Fruit fly (Drosophila melanogaster): ENCODE measurements around the gene orb2.

The orb2 gene

dm6 chr3L:8985848-8986320, 31.6 kb upstream of the orb2 start, which contains the start of gene Galk (continued):
- TF ChIP-seq H15 (GFP tag; IDR thresholded peaks at IDR 0.05), result no peak
- TF ChIP-seq cato (GFP tag; optimal IDR thresholded peaks at IDR 0.05; ENCODE audit: borderline replicate concordance), result no peak
- no peak; the same call in 1 of the 2 replicates for TF ChIP-seq ara (GFP tag; IDR thresholded peaks at IDR 0.05)
- TF ChIP-seq CG1024 (GFP tag; IDR thresholded peaks at IDR 0.05), result peak; percentile 49
- TF ChIP-seq Atf-2 (GFP tag; optimal IDR thresholded peaks at IDR 0.05), result no peak
- no peak for TF ChIP-seq CG7271 (tag; optimal IDR thresholded peaks at IDR 0.05)
- TF ChIP-seq Gsc (GFP tag; IDR thresholded peaks at IDR 0.05), result no peak
- TF ChIP-seq ttk (GFP tag; IDR thresholded peaks at IDR 0.05), result peak; percentile 36; the same call in 1 of the 2 replicates
- TF ChIP-seq CG15073 (GFP tag; optimal IDR thresholded peaks at IDR 0.05), result no peak
- peak; percentile 34; the same call in 1 of the 3 replicates for TF ChIP-seq CG2199 (GFP tag; IDR thresholded peaks at IDR 0.05)
- peak; percentile 36 for TF ChIP-seq CG11504 (tag; optimal IDR thresholded peaks at IDR 0.05)
- TF ChIP-seq CG4707 (GFP tag; optimal IDR thresholded peaks at IDR 0.05), result peak; percentile 53
- TF ChIP-seq sima (GFP tag; optimal IDR thresholded peaks at IDR 0.05), result no peak
- TF ChIP-seq HmgD (GFP tag; optimal IDR thresholded peaks at IDR 0.05), result no peak
- TF ChIP-seq Dad (GFP tag; optimal IDR thresholded peaks at IDR 0.05), result no peak
- peak; percentile 53; the same call in 1 of the 3 replicates for TF ChIP-seq Aef1 (GFP tag; IDR thresholded peaks at IDR 0.05)
- TF ChIP-seq YL-1 (GFP tag; optimal IDR thresholded peaks at IDR 0.05), result no peak
- no peak for TF ChIP-seq CG3995 (GFP tag; optimal IDR thresholded peaks at IDR 0.05)
- no peak for TF ChIP-seq yki (optimal IDR thresholded peaks at IDR 0.05)
- TF ChIP-seq lab (GFP tag; optimal IDR thresholded peaks at IDR 0.05), result peak; percentile 85
- peak; percentile 77 for TF ChIP-seq Meics (GFP tag; optimal IDR thresholded peaks at IDR 0.05)
- TF ChIP-seq row (GFP tag; IDR thresholded peaks at IDR 0.05), result peak; percentile 92
- no peak for TF ChIP-seq HLH4C (GFP tag; IDR thresholded peaks at IDR 0.05; ENCODE audit: partially characterized antibody)
- peak; percentile 14; the same call in 1 of the 2 replicates for TF ChIP-seq Rx (GFP tag; IDR thresholded peaks at IDR 0.05)
- peak; percentile 8 for TF ChIP-seq CG18476 (GFP tag; optimal IDR thresholded peaks at IDR 0.05)
- TF ChIP-seq CG1602 (GFP tag; optimal IDR thresholded peaks at IDR 0.05), result peak; percentile 4
- peak; percentile 62 for TF ChIP-seq CG9609 (GFP tag; optimal IDR thresholded peaks at IDR 0.05)
- TF ChIP-seq sisA (GFP tag; IDR thresholded peaks at IDR 0.05), result peak; percentile 32; the same call in 1 of the 2 replicates
- TF ChIP-seq ap (GFP tag; IDR thresholded peaks at IDR 0.05), result 0 out of 2 replicates have a peak, but pooled peaks have one; percentile 24
- TF ChIP-seq CG4617 (GFP tag; optimal IDR thresholded peaks at IDR 0.05; ENCODE audit: borderline replicate concordance), result no peak
- peak; percentile 44 for TF ChIP-seq gcm (GFP tag; optimal IDR thresholded peaks at IDR 0.05)
- no peak for TF ChIP-seq CG14965 (GFP tag; optimal IDR thresholded peaks at IDR 0.05; ENCODE audit: borderline replicate concordance)
- TF ChIP-seq dm (GFP tag; optimal IDR thresholded peaks at IDR 0.05), result no peak
- no peak for TF ChIP-seq abd-A (tag; optimal IDR thresholded peaks at IDR 0.05)
- peak; percentile 87 for TF ChIP-seq CG2120 (GFP tag; optimal IDR thresholded peaks at IDR 0.05)
- TF ChIP-seq gt (GFP tag; IDR thresholded peaks at IDR 0.05), result no peak
- no peak for TF ChIP-seq ab (GFP tag; optimal IDR thresholded peaks at IDR 0.05)
- TF ChIP-seq CG10147 (GFP tag; optimal IDR thresholded peaks at IDR 0.05), result no peak
- peak; percentile 87 for TF ChIP-seq NFAT (GFP tag; IDR thresholded peaks at IDR 0.05)
- no peak for TF ChIP-seq CG6654 (GFP tag; optimal IDR thresholded peaks at IDR 0.05)
- TF ChIP-seq CG10274 (GFP tag; optimal IDR thresholded peaks at IDR 0.05), result peak; percentile 11
- TF ChIP-seq HmgZ (tag; optimal IDR thresholded peaks at IDR 0.05), result peak; percentile 77
- peak; percentile 60 for TF ChIP-seq run (tag; optimal IDR thresholded peaks at IDR 0.05)
- TF ChIP-seq klu (GFP tag; IDR thresholded peaks at IDR 0.05), result no peak
- peak; percentile 51 for TF ChIP-seq CG6854 (GFP tag; optimal IDR thresholded peaks at IDR 0.05)
- peak; percentile 82 for TF ChIP-seq CG14441 (GFP tag; IDR thresholded peaks at IDR 0.05)
- TF ChIP-seq cwo (GFP tag; optimal IDR thresholded peaks at IDR 0.05), result peak; percentile 70
- TF ChIP-seq CG6683 (GFP tag; optimal IDR thresholded peaks at IDR 0.05), result peak; percentile 7
- peak; percentile 24 for TF ChIP-seq fd3F (GFP tag; optimal IDR thresholded peaks at IDR 0.05)
- TF ChIP-seq Mrtf (GFP tag; IDR thresholded peaks at IDR 0.05), result peak; percentile 52; the same call in 1 of the 3 replicates
- TF ChIP-seq CG5953 (GFP tag; IDR thresholded peaks at IDR 0.05), result peak; percentile 50; the same call in 1 of the 2 replicates

Measured in whole organism, embryonic.